Fruit fly (Drosophila melanogaster): Measurements from ENCODE around the gene Gmd.

The Gmd gene

dm6 chr2L:5009306-5010030 lies 32.6 kb upstream of the Gmd start, which contains the start of gene Rtnl1 (continued):
- TF ChIP-seq sob (GFP tag; IDR thresholded peaks at IDR 0.05) (no peak; the same call in 1 of the 2 replicates), sim (GFP tag; IDR thresholded peaks at IDR 0.05) (no peak), odd (GFP tag; optimal IDR thresholded peaks at IDR 0.05) (no peak), CG7839 (tag; optimal IDR thresholded peaks at IDR 0.05) (no peak), CG14965 (GFP tag; optimal IDR thresholded peaks at IDR 0.05; ENCODE audit: borderline replicate concordance) (no peak), C15 (GFP tag; IDR thresholded peaks at IDR 0.05) (no peak), gsb-n (tag; optimal IDR thresholded peaks at IDR 0.05) (no peak), E2f1 (GFP tag; IDR thresholded peaks at IDR 0.05) (no peak), Side (GFP tag; optimal IDR thresholded peaks at IDR 0.05) (peak; percentile 3), chm (GFP tag; IDR thresholded peaks at IDR 0.05) (peak; percentile 48; the same call in 1 of the 2 replicates), CG10321 (GFP tag; IDR thresholded peaks at IDR 0.05) (no peak), CG11398 (GFP tag; optimal IDR thresholded peaks at IDR 0.05) (no peak), PHDP (tag; optimal IDR thresholded peaks at IDR 0.05) (no peak), twi (tag; optimal IDR thresholded peaks at IDR 0.05) (no peak), HHEX (GFP tag; optimal IDR thresholded peaks at IDR 0.05) (no peak), Ptx1 (GFP tag; IDR thresholded peaks at IDR 0.05) (no peak), Fer3 (tag; optimal IDR thresholded peaks at IDR 0.05) (no peak), usp (GFP tag; optimal IDR thresholded peaks at IDR 0.05) (no peak), eyg (GFP tag; optimal IDR thresholded peaks at IDR 0.05) (no peak), bsh (GFP tag; optimal IDR thresholded peaks at IDR 0.05) (no peak), Hey (tag; optimal IDR thresholded peaks at IDR 0.05) (no peak), org-1 (GFP tag; optimal IDR thresholded peaks at IDR 0.05) (no peak), HLHmδ (GFP tag; optimal IDR thresholded peaks at IDR 0.05) (no peak), sc (optimal IDR thresholded peaks at IDR 0.05) (no peak), sc (GFP tag; optimal IDR thresholded peaks at IDR 0.05) (no peak), CG17186 (GFP tag; optimal IDR thresholded peaks at IDR 0.05) (peak; percentile 59), CG12104 (GFP tag; optimal IDR thresholded peaks at IDR 0.05) (no peak), pan (optimal IDR thresholded peaks at IDR 0.05) (no peak), pan (GFP tag; optimal IDR thresholded peaks at IDR 0.05 in 1 of 2, IDR thresholded peaks at IDR 0.05 in 1 of 2) (peak in 1 of 2 experiments; percentile 88), Awh (GFP tag; IDR thresholded peaks at IDR 0.05) (no peak), sens-2 (GFP tag; IDR thresholded peaks at IDR 0.05) (no peak), CG11696 (GFP tag; IDR thresholded peaks at IDR 0.05) (no peak), Bteb2 (GFP tag; optimal IDR thresholded peaks at IDR 0.05) (peak; percentile 21), CG2120 (GFP tag; optimal IDR thresholded peaks at IDR 0.05) (peak; percentile 47), Dll (GFP tag; IDR thresholded peaks at IDR 0.05; ENCODE audit: partially characterized antibody) (peak; percentile 91), unpg (GFP tag; optimal IDR thresholded peaks at IDR 0.05) (no peak), jigr1 (GFP tag; IDR thresholded peaks at IDR 0.05) (no peak), CG3065 (GFP tag; optimal IDR thresholded peaks at IDR 0.05) (no peak), CG34376 (GFP tag; optimal IDR thresholded peaks at IDR 0.05) (no peak), YL-1 (GFP tag; optimal IDR thresholded peaks at IDR 0.05) (peak; percentile 72), Nf-YC (tag; optimal IDR thresholded peaks at IDR 0.05) (peak; percentile 65), Jarid2 (GFP tag; optimal IDR thresholded peaks at IDR 0.05) (peak; percentile 42), Atf-2 (GFP tag; optimal IDR thresholded peaks at IDR 0.05) (peak; percentile 9), CG17361 (GFP tag; IDR thresholded peaks at IDR 0.05) (peak; percentile 50; the same call in 1 of the 3 replicates), lilli (GFP tag; optimal IDR thresholded peaks at IDR 0.05) (peak; percentile 32), Poxn (GFP tag; IDR thresholded peaks at IDR 0.05) (no peak), Bgb (GFP tag; IDR thresholded peaks at IDR 0.05; ENCODE audit: partially characterized antibody) (peak; percentile 95), cato (GFP tag; optimal IDR thresholded peaks at IDR 0.05; ENCODE audit: borderline replicate concordance) (no peak), dpn (GFP tag; optimal IDR thresholded peaks at IDR 0.05) (peak; percentile 42 to 52), Camta (GFP tag; optimal IDR thresholded peaks at IDR 0.05) (no peak), CG9876 (GFP tag; optimal IDR thresholded peaks at IDR 0.05) (peak; percentile 59)

Data from whole organism, embryonic.